Worm (Caenorhabditis elegans): ENCODE results near the gene F56F11.2.
"Not testable (repeated sequence)": the region's sequence is repeated elsewhere in the genome, so short reads cannot be mapped to it uniquely, and the experiment has no call there.

Gene F56F11.2

ce11 chrIII:2836742-2837416 is 45.2 kb upstream of the F56F11.2 start:
- TF ChIP-seq ceh-28 (tag; optimal IDR thresholded peaks at IDR 0.05) (peak; percentile 81), F44E2.7 (GFP tag; IDR thresholded peaks at IDR 0.05) (peak; percentile 39; the same call in 1 of the 2 replicates)

DNA sequence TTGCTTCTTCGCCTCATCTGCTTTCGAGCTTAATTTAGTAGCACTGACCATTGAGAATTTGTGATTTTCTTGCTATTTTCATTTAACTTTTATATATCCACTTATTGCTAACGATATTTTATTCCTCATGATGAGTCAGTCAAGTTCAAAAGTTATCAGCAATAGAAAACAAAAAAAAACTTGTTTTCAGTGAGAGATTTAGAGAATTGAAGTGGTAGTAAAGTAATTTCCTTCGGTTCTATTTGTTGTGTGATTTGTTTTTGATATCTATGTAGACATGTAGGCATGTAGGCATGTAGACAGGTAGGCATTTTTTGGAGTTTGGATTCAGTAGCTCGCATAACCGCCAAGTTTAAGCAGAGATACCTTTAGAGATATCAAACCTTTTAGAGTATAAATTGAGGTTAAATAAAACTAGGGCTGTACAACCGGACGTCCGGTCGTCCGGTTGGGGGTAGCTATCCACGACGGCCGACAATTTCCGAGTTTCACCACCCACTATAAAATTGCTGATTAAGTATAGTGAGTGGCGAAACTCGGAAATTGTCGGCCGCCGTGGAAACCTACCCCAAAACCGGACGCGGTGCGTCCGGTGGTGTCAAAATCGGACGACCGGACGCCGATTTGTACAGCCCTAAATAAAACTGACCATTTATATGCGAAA is 41.1 kb upstream of the F56F11.2 start, which contains the start of gene Y71H2AR.2:
Gene Y71H2AR.2, minus strand, starts transcription at position 51 of the 664 bp plus-strand sequence.
- TF ChIP-seq aha-1 (tag) (peak; percentile 91), pha-4 (GFP tag; IDR thresholded peaks at IDR 0.05) (no peak), pha-4 (tag; optimal IDR thresholded peaks at IDR 0.05) (no peak)

DNA sequence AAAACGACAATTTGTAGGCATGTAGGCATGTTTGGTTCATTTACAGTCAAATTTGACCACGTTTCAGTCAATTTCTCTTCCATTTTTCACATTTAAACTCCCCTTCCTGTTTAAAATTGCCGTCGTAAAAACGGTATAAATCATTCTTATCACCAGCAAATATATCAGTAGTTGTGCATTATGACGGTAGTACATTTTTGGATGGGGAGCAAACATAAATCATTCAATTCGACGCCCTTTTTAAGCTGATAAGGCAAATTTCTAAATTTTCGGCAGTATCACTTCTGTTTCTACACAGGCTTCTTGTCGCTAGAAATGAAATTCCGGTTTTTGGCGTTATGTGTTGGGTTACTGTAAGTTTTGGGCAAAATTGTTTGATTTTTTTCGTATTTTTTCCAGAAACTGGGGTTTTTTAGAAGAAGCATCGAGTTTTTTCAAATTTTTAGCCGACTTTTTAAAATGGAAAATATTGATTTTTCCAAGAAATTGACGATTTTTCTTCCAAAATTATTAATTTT is 40.2 kb upstream of the F56F11.2 start, which contains the start of gene H34I24.2:
Gene H34I24.2, plus strand, starts transcription at position 189 of the 518 bp plus-strand sequence.
- TF ChIP-seq nhr-28 (tag; optimal IDR thresholded peaks at IDR 0.05) (peak; percentile 21), pqm-1 (tag; optimal IDR thresholded peaks at IDR 0.05) (peak; percentile 92), F49E8.2 (tag; optimal IDR thresholded peaks at IDR 0.05; ENCODE audit: borderline replicate concordance) (no peak), nhr-77 (tag; optimal IDR thresholded peaks at IDR 0.05) (no peak), aha-1 (tag) (peak; percentile 63), ctbp-1 (GFP tag; IDR thresholded peaks at IDR 0.05) (no peak), daf-12 (tag; optimal IDR thresholded peaks at IDR 0.05) (no peak), ztf-7 (tag; optimal IDR thresholded peaks at IDR 0.05) (no peak), madf-9 (GFP tag; conservative IDR thresholded peaks at IDR 0.05) (no peak), mdl-1 (tag; optimal IDR thresholded peaks at IDR 0.05) (no peak), hlh-11 (tag; optimal IDR thresholded peaks at IDR 0.05) (peak; percentile 5), nhr-102 (tag; optimal IDR thresholded peaks at IDR 0.05) (no peak), unc-62 (GFP tag; optimal IDR thresholded peaks at IDR 0.05 in 1 of 2) (peak in 1 of 2 experiments; percentile 66), unc-62 (tag; optimal IDR thresholded peaks at IDR 0.05) (no peak), ztf-11 (tag; optimal IDR thresholded peaks at IDR 0.05) (no peak), ceh-20 (GFP tag; IDR thresholded peaks at IDR 0.05) (peak; percentile 46; the same call in 1 of the 2 replicates), php-3 (GFP tag; IDR thresholded peaks at IDR 0.05) (0 out of 2 replicates have a peak, but pooled peaks have one; percentile 14), hmg-1.1 (GFP tag; IDR thresholded peaks at IDR 0.05) (no peak), madf-5 (GFP tag; IDR thresholded peaks at IDR 0.05) (no peak)

ce11 chrIII:2846747-2847146 is 35.3 kb upstream of the F56F11.2 start, which contains the start of gene H34I24.1:
Gene H34I24.1, plus strand, starts transcription at chrIII:2847047.
- TF ChIP-seq Y48G9A.11 (GFP tag; IDR thresholded peaks at IDR 0.05); nhr-6 (tag; optimal IDR thresholded peaks at IDR 0.05); nhr-237 (tag; optimal IDR thresholded peaks at IDR 0.05): not testable (repeated sequence)

ce11 chrIII:2855929-2856328 is 26.2 kb upstream of the F56F11.2 start, which contains the start of gene F56F11.4:
Gene F56F11.4, plus strand, starts transcription at chrIII:2856229.
- TF ChIP-seq F49E8.2 (tag; optimal IDR thresholded peaks at IDR 0.05; ENCODE audit: borderline replicate concordance) (no peak), ztf-11 (tag; optimal IDR thresholded peaks at IDR 0.05) (no peak), daf-12 (tag; optimal IDR thresholded peaks at IDR 0.05) (no peak), lin-1 (GFP tag; IDR thresholded peaks at IDR 0.05) (no peak), nhr-11 (tag; optimal IDR thresholded peaks at IDR 0.05) (no peak), saeg-2 (GFP tag; IDR thresholded peaks at IDR 0.05) (no peak), lin-15B (tag; optimal IDR thresholded peaks at IDR 0.05) (no peak), lin-29 (GFP tag; IDR thresholded peaks at IDR 0.05) (no peak), lir-3 (tag; optimal IDR thresholded peaks at IDR 0.05) (no peak), aly-2 (tag; optimal IDR thresholded peaks at IDR 0.05) (no peak), fos-1 (tag; optimal IDR thresholded peaks at IDR 0.05) (no peak), ctbp-1 (GFP tag; IDR thresholded peaks at IDR 0.05) (no peak), vab-7 (GFP tag; IDR thresholded peaks at IDR 0.05) (no peak), nhr-237 (tag; optimal IDR thresholded peaks at IDR 0.05) (no peak), unc-39 (tag; optimal IDR thresholded peaks at IDR 0.05) (no peak), lsy-2 (tag; optimal IDR thresholded peaks at IDR 0.05) (no peak)

Data from whole organism, L4 larva.